Worm (Caenorhabditis elegans): ENCODE data around the gene arrd-12.

ce11 chrII:13812335-13812734 lies 46.3 kb downstream of the arrd-12 start:
- TF ChIP-seq him-1 (tag; optimal IDR thresholded peaks at IDR 0.05) (no peak), dao-5 (tag; optimal IDR thresholded peaks at IDR 0.05) (no peak), W03F9.2 (tag; optimal IDR thresholded peaks at IDR 0.05) (no peak)
